Fruit fly (Drosophila melanogaster) whole organism, embryonic: ENCODE data around the gene CG42711.

Source experiments
- Bgb ChIP-seq: fragments of 200-800 bp; sonication (Bioruptor generic); IDR thresholded peaks from 2 replicates; pipeline ENCODE4 v1.3.6; 2022; ENCODE audit warnings: missing biosample characterization, missing genetic modification characterization; ENCODE audit not compliant: partially characterized antibody
- Bteb2 ChIP-seq: fragments of 200-800 bp; sonication (Bioruptor generic); optimal IDR thresholded peaks from 2 replicates; lab custom pipeline; 2016; ENCODE audit warnings: missing biosample characterization, missing genetic modification characterization
- CG12391 ChIP-seq: fragments of 200-800 bp; sonication (Bioruptor generic); optimal IDR thresholded peaks from 3 replicates; lab custom pipeline; 2018; ENCODE audit warnings: missing biosample characterization, mild to moderate bottlenecking, missing genetic modification characterization, moderate library complexity
- CG12659 ChIP-seq: fragments of 200-800 bp; sonication (Bioruptor generic); optimal IDR thresholded peaks from 3 replicates; lab custom pipeline; 2017; ENCODE audit warnings: mild to moderate bottlenecking, missing biosample characterization, missing genetic modification reagents, missing genetic modification characterization
- CG12769 ChIP-seq: fragments of 200-800 bp; sonication (Bioruptor generic); optimal IDR thresholded peaks from 2 replicates; lab custom pipeline; 2019; ENCODE audit warnings: missing biosample characterization, mild to moderate bottlenecking, missing genetic modification characterization, moderate library complexity
- CG13123 ChIP-seq: fragments of 200-800 bp; sonication (Bioruptor generic); optimal IDR thresholded peaks from 2 replicates; lab custom pipeline; 2016; ENCODE audit warnings: missing biosample characterization, missing genetic modification characterization
- CG13287 ChIP-seq: fragments of 200-800 bp; sonication (Bioruptor generic); IDR thresholded peaks from 2 replicates; pipeline ENCODE4 v1.3.6; 2022; ENCODE audit warnings: missing biosample characterization, missing genetic modification characterization; ENCODE audit not compliant: partially characterized antibody
- CG1529 ChIP-seq: fragments of 200-800 bp; sonication (Bioruptor generic); optimal IDR thresholded peaks from 3 replicates; lab custom pipeline; 2018; ENCODE audit warnings: missing biosample characterization, missing genetic modification characterization
- CG1792 ChIP-seq: fragments of 200-800 bp; sonication (Bioruptor generic); optimal IDR thresholded peaks from 2 replicates; lab custom pipeline; 2016; ENCODE audit warnings: missing biosample characterization, missing genetic modification characterization
- CG18476 ChIP-seq: fragments of 200-800 bp; sonication (Bioruptor generic); optimal IDR thresholded peaks from 2 replicates; lab custom pipeline; 2016; ENCODE audit warnings: missing biosample characterization, mild to moderate bottlenecking, missing genetic modification characterization
- CG2120 ChIP-seq: fragments of 200-800 bp; sonication (Bioruptor generic); optimal IDR thresholded peaks from 3 replicates; lab custom pipeline; 2016; ENCODE audit warnings: missing biosample characterization, missing genetic modification characterization
- CG31365 ChIP-seq: fragments of 200-800 bp; sonication (Bioruptor generic); optimal IDR thresholded peaks from 2 replicates; lab custom pipeline; 2018; ENCODE audit warnings: missing biosample characterization, mild to moderate bottlenecking, missing genetic modification characterization
- CG3726 ChIP-seq: fragments of 200-800 bp; sonication (Bioruptor generic); IDR thresholded peaks from 3 replicates; pipeline ENCODE4, ENCODE4 v1.3.6; 2022; ENCODE audit warnings: missing biosample characterization, missing genetic modification characterization
- CG5180 ChIP-seq: fragments of 200-800 bp; sonication (Bioruptor generic); optimal IDR thresholded peaks from 3 replicates; lab custom pipeline; 2017; ENCODE audit warnings: missing biosample characterization, missing genetic modification characterization, mild to moderate bottlenecking, moderate library complexity, missing genetic modification reagents
- CG8359 ChIP-seq: fragments of 200-800 bp; sonication (Bioruptor generic); optimal IDR thresholded peaks from 2 replicates; lab custom pipeline; 2017; ENCODE audit warnings: missing biosample characterization, mild to moderate bottlenecking, missing genetic modification characterization, borderline replicate concordance
- CG9215 ChIP-seq: fragments of 200-800 bp; sonication (Bioruptor generic); IDR thresholded peaks from 2 replicates; pipeline ENCODE4 v1.3.6; 2022; ENCODE audit warnings: missing biosample characterization, missing genetic modification characterization
- Chrac-16 ChIP-seq: fragments of 200-800 bp; sonication (Bioruptor generic); optimal IDR thresholded peaks from 3 replicates; lab custom pipeline; 2016; ENCODE audit warnings: missing biosample characterization, missing genetic modification characterization
- Dbx ChIP-seq: fragments of 200-800 bp; sonication (Bioruptor generic); IDR thresholded peaks from 3 replicates; pipeline ENCODE4 v1.3.6; 2022; ENCODE audit warnings: missing biosample characterization, missing genetic modification characterization
- Ets65A ChIP-seq: fragments of 200-800 bp; sonication (Bioruptor generic); peaks from one replicate; lab custom pipeline; 2016; ENCODE audit warnings: missing biosample characterization, missing genetic modification characterization
- Gsc ChIP-seq: fragments of 200-800 bp; sonication (Bioruptor generic); IDR thresholded peaks from 2 replicates; pipeline ENCODE4 v1.3.6; 2022; ENCODE audit warnings: missing biosample characterization, missing genetic modification characterization
- Hr39 ChIP-seq: fragments of >200 bp; optimal IDR thresholded peaks from 2 replicates; lab custom pipeline; 2017
- MBD-R2 ChIP-seq: fragments of 200-800 bp; sonication (Bioruptor generic); IDR thresholded peaks from 2 replicates; pipeline ENCODE4 v1.3.6; 2022; ENCODE audit warnings: missing biosample characterization, missing genetic modification characterization
- Nf-YC ChIP-seq: fragments of 200-800 bp; optimal IDR thresholded peaks from 3 replicates; lab custom pipeline; 2019; ENCODE audit warnings: missing biosample characterization, mild to moderate bottlenecking, missing genetic modification characterization, moderate library complexity
- Stat92E ChIP-seq, 3 experiments: fragments of >200 bp in 2 of 3; fragments of 200-800 bp in 1 of 3; sonication (Bioruptor generic) in 1 of 3; optimal IDR thresholded peaks; 2 replicates each; lab custom pipeline; 2017 to 2019; ENCODE audit warnings: missing biosample characterization in 3 of 3, missing genetic modification characterization in 3 of 3, mild to moderate bottlenecking in 1 of 3, moderate library complexity in 1 of 3
- Xrp1 ChIP-seq: fragments of 200-800 bp; sonication (Bioruptor generic); IDR thresholded peaks from 2 replicates; pipeline ENCODE4 v1.3.6; 2022; ENCODE audit warnings: missing biosample characterization, missing genetic modification characterization
- bowl ChIP-seq: fragments of 200-800 bp; sonication (Bioruptor generic); IDR thresholded peaks from 2 replicates; pipeline ENCODE4 v1.3.6; 2022; ENCODE audit warnings: missing biosample characterization, missing genetic modification characterization
- bsh ChIP-seq, 2 experiments: fragments of 200-800 bp; sonication (Bioruptor generic); optimal IDR thresholded peaks; 2 replicates each; lab custom pipeline; 2017 to 2018; ENCODE audit warnings: mild to moderate bottlenecking in 2 of 2, missing biosample characterization in 2 of 2, missing genetic modification characterization in 2 of 2, moderate library complexity in 1 of 2
- cad ChIP-seq: fragments of >200 bp; optimal IDR thresholded peaks from 2 replicates; lab custom pipeline; 2017; ENCODE audit warnings: missing biosample characterization, missing genetic modification characterization
- cato ChIP-seq: fragments of 200-800 bp; sonication (Bioruptor generic); optimal IDR thresholded peaks from 2 replicates; lab custom pipeline; 2016; ENCODE audit warnings: missing biosample characterization, missing genetic modification characterization, borderline replicate concordance
- cwo ChIP-seq: fragments of 200-800 bp; sonication (Bioruptor generic); optimal IDR thresholded peaks from 3 replicates; lab custom pipeline; 2017; ENCODE audit warnings: missing biosample characterization, missing genetic modification characterization, mild to moderate bottlenecking, moderate library complexity, missing genetic modification reagents
- fd64A ChIP-seq: fragments of 200-800 bp; sonication (Bioruptor generic); optimal IDR thresholded peaks from 3 replicates; lab custom pipeline; 2018; ENCODE audit warnings: missing biosample characterization, mild to moderate bottlenecking, missing genetic modification characterization
- gro ChIP-seq: fragments of 200-800 bp; sonication (Bioruptor generic); optimal IDR thresholded peaks from 2 replicates; lab custom pipeline; 2016; ENCODE audit warnings: missing biosample characterization, missing genetic modification characterization
- h ChIP-seq: fragments of >200 bp; optimal IDR thresholded peaks from 2 replicates; lab custom pipeline; 2017
- her ChIP-seq: fragments of 200-800 bp; sonication (Bioruptor generic); optimal IDR thresholded peaks from 2 replicates; lab custom pipeline; 2016; ENCODE audit warnings: missing biosample characterization, missing genetic modification characterization
- ind ChIP-seq: fragments of 200-800 bp; sonication (Bioruptor generic); optimal IDR thresholded peaks from 3 replicates; lab custom pipeline; 2016; ENCODE audit warnings: missing biosample characterization, missing genetic modification characterization
- lbe ChIP-seq: fragments of 200-800 bp; sonication (Bioruptor generic); optimal IDR thresholded peaks from 2 replicates; lab custom pipeline; 2016; ENCODE audit warnings: missing biosample characterization, mild to moderate bottlenecking, missing genetic modification characterization
- lola ChIP-seq, 3 experiments: fragments of >200 bp in 2 of 3; fragments of 200-800 bp in 1 of 3; sonication (Bioruptor generic) in 1 of 3; optimal IDR thresholded peaks; 2 replicates each; lab custom pipeline; 2017 to 2019; ENCODE audit warnings: missing biosample characterization in 3 of 3, missing genetic modification characterization in 3 of 3, mild to moderate bottlenecking in 1 of 3, moderate library complexity in 1 of 3
- luna ChIP-seq: fragments of 200-800 bp; sonication (Bioruptor generic); optimal IDR thresholded peaks from 2 replicates; lab custom pipeline; 2016; ENCODE audit warnings: missing biosample characterization, missing genetic modification characterization
- nerfin-1 ChIP-seq: fragments of 200-800 bp; sonication (Bioruptor generic); optimal IDR thresholded peaks from 3 replicates; lab custom pipeline; 2019; ENCODE audit warnings: missing biosample characterization, mild to moderate bottlenecking, missing genetic modification characterization, moderate library complexity
- nerfin-2 ChIP-seq: fragments of 200-800 bp; sonication (Bioruptor generic); IDR thresholded peaks from 2 replicates; pipeline ENCODE4 v1.3.6; 2022; ENCODE audit warnings: missing biosample characterization, missing genetic modification characterization; ENCODE audit not compliant: partially characterized antibody
- prd ChIP-seq, 3 experiments: fragments of >200 bp in 2 of 3; fragments of 200-800 bp in 1 of 3; sonication (Bioruptor generic) in 1 of 3; optimal IDR thresholded peaks in 2 of 3; IDR thresholded peaks in 1 of 3; 2 replicates in 2 of 3; 3 replicates in 1 of 3; pipeline versions ENCODE4 v1.3.6 to Lab custom; 2017 to 2022; ENCODE audit warnings: missing biosample characterization in 1 of 3, missing genetic modification characterization in 1 of 3
- slbo ChIP-seq: fragments of 200-800 bp; sonication (Bioruptor generic); IDR thresholded peaks from 2 replicates; pipeline ENCODE4 v1.3.6; 2022; ENCODE audit warnings: missing biosample characterization, missing genetic modification characterization
- stc ChIP-seq: fragments of 200-800 bp; sonication (Bioruptor generic); IDR thresholded peaks from 2 replicates; pipeline ENCODE4 v1.3.6; 2022; ENCODE audit warnings: missing biosample characterization, missing genetic modification characterization
- trem ChIP-seq: fragments of 200-800 bp; optimal IDR thresholded peaks from 3 replicates; lab custom pipeline; 2019; ENCODE audit warnings: missing biosample characterization, mild to moderate bottlenecking, missing genetic modification characterization, moderate library complexity
- tup ChIP-seq: fragments of 200-800 bp; sonication (Bioruptor generic); optimal IDR thresholded peaks from 2 replicates; lab custom pipeline; 2016; ENCODE audit warnings: missing biosample characterization, mild to moderate bottlenecking, missing genetic modification characterization, moderate library complexity
- vfl ChIP-seq: fragments of 200-800 bp; sonication (Bioruptor generic); optimal IDR thresholded peaks from 2 replicates; lab custom pipeline; 2016; ENCODE audit warnings: missing biosample characterization, missing genetic modification characterization
- zen2 ChIP-seq: fragments of 200-800 bp; sonication (Bioruptor generic); IDR thresholded peaks from 3 replicates; pipeline ENCODE4 v1.3.6; 2022; ENCODE audit warnings: missing biosample characterization, missing genetic modification characterization; ENCODE audit not compliant: partially characterized antibody
- zfh2 ChIP-seq: fragments of 200-800 bp; sonication (Bioruptor generic); optimal IDR thresholded peaks from 2 replicates; lab custom pipeline; 2016; ENCODE audit warnings: missing biosample characterization, missing genetic modification characterization

Gene CG42711

dm6 chr2L:13881939-13882338, 49.2 kb downstream of the CG42711 start (continued):
- TF ChIP-seq ind (GFP tag; lab: Kevin White, UChicago) (no peak), cwo (GFP tag; lab: Kevin White, UChicago) (peak; percentile 16), Bgb (GFP tag; lab: Robert Waterston, UW) (no peak), CG13287 (no peak), bsh (GFP tag; optimal IDR thresholded peaks at IDR 0.05; lab: Kevin White, UChicago) (no peak), cad (GFP tag; lab: Kevin White, UChicago) (no peak), stc (GFP tag; lab: Robert Waterston, UW) (no peak), zfh2 (GFP tag; lab: Kevin White, UChicago) (peak; percentile 10), CG1792 (no peak), lbe (GFP tag; lab: Kevin White, UChicago) (peak; percentile 74), bowl (no peak), h (lab: Kevin White, UChicago) (no peak), fd64A (GFP tag; lab: Kevin White, UChicago) (no peak), Xrp1 (GFP tag; lab: Robert Waterston, UW) (no peak), zen2 (GFP tag; lab: Robert Waterston, UW) (no peak), Dbx (GFP tag; lab: Robert Waterston, UW) (peak; percentile 23; the same call in 1 of the 3 replicates), CG12659 (peak; percentile 21), her (peak; percentile 59), luna (GFP tag; lab: Kevin White, UChicago) (no peak), vfl (GFP tag; lab: Kevin White, UChicago) (no peak), Bteb2 (GFP tag; lab: Kevin White, UChicago) (no peak), Chrac-16 (GFP tag; lab: Kevin White, UChicago) (no peak), Ets65A (GFP tag; lab: Kevin White, UChicago) (no peak), CG18476 (GFP tag; lab: Kevin White, UChicago) (no peak), CG2120 (GFP tag; lab: Kevin White, UChicago) (peak; percentile 72), Stat92E (GFP tag; optimal IDR thresholded peaks at IDR 0.05; lab: Kevin White, UChicago) (no peak), CG9215 (GFP tag; lab: Robert Waterston, UW) (no peak), nerfin-2 (GFP tag; lab: Robert Waterston, UW) (no peak), Nf-YC (tag; lab: Kevin White, UChicago) (no peak), CG1529 (no peak), CG31365 (tag; lab: Kevin White, UChicago) (no peak), cato (GFP tag; lab: Kevin White, UChicago) (no peak), CG8359 (GFP tag; lab: Kevin White, UChicago) (no peak), lola (GFP tag; optimal IDR thresholded peaks at IDR 0.05; lab: Kevin White, UChicago) (no peak), gro (GFP tag; lab: Kevin White, UChicago) (peak; percentile 55), trem (tag; lab: Kevin White, UChicago) (no peak), slbo (GFP tag; lab: Robert Waterston, UW) (no peak), Hr39 (lab: Kevin White, UChicago) (no peak), CG5180 (GFP tag; lab: Kevin White, UChicago) (no peak), Gsc (GFP tag; lab: Robert Waterston, UW) (no peak), tup (GFP tag; lab: Kevin White, UChicago) (no peak), MBD-R2 (GFP tag; lab: Robert Waterston, UW) (no peak), CG3726 (GFP tag; lab: Robert Waterston, UW) (no peak), CG13123 (GFP tag; lab: Kevin White, UChicago) (no peak), nerfin-1 (no peak), CG12391 (tag; lab: Kevin White, UChicago) (no peak), CG12769 (tag; lab: Kevin White, UChicago) (peak; percentile 50), prd (optimal IDR thresholded peaks at IDR 0.05; lab: Kevin White, UChicago) (no peak), prd (GFP tag; IDR thresholded peaks at IDR 0.05; lab: Robert Waterston, UW) (no peak)
- TF ChIP-seq, all 482 proteins: peak for 62
